Fruit fly (Drosophila melanogaster): Measurements from ENCODE around the gene Pmm2.

Gene Pmm2

dm6 chr3L:12580212-12580676 is 45.9 kb downstream of the Pmm2 start, which contains the start of gene ara:
TSS of gene ara (plus strand) at chr3L:12580672.
- no peak for TF ChIP-seq ttk (optimal IDR thresholded peaks at IDR 0.05)
- no peak for TF ChIP-seq h (optimal IDR thresholded peaks at IDR 0.05)
- no peak for TF ChIP-seq insv (optimal IDR thresholded peaks at IDR 0.05)
- TF ChIP-seq Sin3A (optimal IDR thresholded peaks at IDR 0.05) = no peak
- no peak for TF ChIP-seq psq (optimal IDR thresholded peaks at IDR 0.05)
- TF ChIP-seq Myc (optimal IDR thresholded peaks at IDR 0.05) = no peak

dm6 chr3L:12584977-12585376 is 50.6 kb downstream of the Pmm2 start:
- TF ChIP-seq psq (optimal IDR thresholded peaks at IDR 0.05) (no peak), insv (optimal IDR thresholded peaks at IDR 0.05) (no peak)
